Worm (Caenorhabditis elegans) whole organism, L3 larva: Measurements from ENCODE around the gene CC8.2.
A peak's percentile ranks its signal among the peaks of the same experiment; 100 is the strongest.

Experiments used
- R02D3.7 ChIP-seq: fragments of 150-350 bp; optimal IDR thresholded peaks from 2 replicates; lab custom pipeline; 2014; ENCODE audit warnings: missing biosample characterization, missing genetic modification characterization
- ZK546.5 ChIP-seq: sonication (generic microtip); optimal IDR thresholded peaks from 2 replicates; lab custom pipeline; 2017; ENCODE audit warnings: missing biosample characterization, missing genetic modification characterization
- aly-2 ChIP-seq: fragments of 150-350 bp; optimal IDR thresholded peaks from 2 replicates; lab custom pipeline; 2014; ENCODE audit warnings: missing biosample characterization, missing genetic modification characterization
- ama-1 ChIP-seq: fragments of 150-350 bp; optimal IDR thresholded peaks from 2 replicates; lab custom pipeline; 2018
- ceh-16 ChIP-seq: sonication (generic microtip); optimal IDR thresholded peaks from 2 replicates; lab custom pipeline; 2017; ENCODE audit warnings: missing biosample characterization, missing genetic modification characterization
- ceh-28 ChIP-seq: fragments of 150-350 bp; optimal IDR thresholded peaks from 2 replicates; lab custom pipeline; 2014; ENCODE audit warnings: missing biosample characterization, missing genetic modification reagents, missing genetic modification characterization
- ceh-82 ChIP-seq: fragments of 150-350 bp; optimal IDR thresholded peaks from 2 replicates; lab custom pipeline; 2014; ENCODE audit warnings: missing biosample characterization, missing genetic modification characterization
- ceh-9 ChIP-seq: sonication (generic microtip); optimal IDR thresholded peaks from 2 replicates; lab custom pipeline; 2018; ENCODE audit warnings: missing biosample characterization, missing genetic modification characterization
- daf-12 ChIP-seq: fragments of 150-350 bp; optimal IDR thresholded peaks from 2 replicates; lab custom pipeline; 2014; ENCODE audit warnings: missing biosample characterization, missing genetic modification reagents, missing genetic modification characterization
- egl-27 ChIP-seq: sonication (generic microtip); optimal IDR thresholded peaks from 4 replicates; lab custom pipeline; 2017; ENCODE audit warnings: missing biosample characterization, missing genetic modification reagents, missing genetic modification characterization
- egl-5 ChIP-seq: fragments of 150-350 bp; optimal IDR thresholded peaks from 2 replicates; lab custom pipeline; 2017; ENCODE audit warnings: missing biosample characterization, missing genetic modification reagents, missing genetic modification characterization, inconsistent platforms
- elt-1 ChIP-seq: fragments of 150-350 bp; optimal IDR thresholded peaks from 2 replicates; lab custom pipeline; 2014; ENCODE audit warnings: missing biosample characterization, missing genetic modification characterization
- elt-2 ChIP-seq: sonication (generic microtip); optimal IDR thresholded peaks from 2 replicates; lab custom pipeline; 2016; ENCODE audit warnings: missing genetic modification reagents, mild to moderate bottlenecking, missing genetic modification characterization, missing compliant biosample characterization
- elt-3 ChIP-seq, 3 experiments: fragments of 150-350 bp in 1 of 3; sonication (generic microtip) in 2 of 3; optimal IDR thresholded peaks; 2 replicates in 2 of 3; 4 replicates in 1 of 3; lab custom pipeline; 2014 to 2017; ENCODE audit warnings: missing biosample characterization in 3 of 3, missing genetic modification characterization in 3 of 3
- eor-1 ChIP-seq, 2 experiments: fragments of 150-350 bp; optimal IDR thresholded peaks; 2 replicates each; lab custom pipeline; 2014 to 2018; ENCODE audit warnings: missing biosample characterization in 2 of 2, missing genetic modification characterization in 2 of 2
- fkh-10 ChIP-seq: sonication (generic microtip); optimal IDR thresholded peaks from 2 replicates; lab custom pipeline; 2017; ENCODE audit warnings: missing biosample characterization, missing genetic modification reagents, missing genetic modification characterization
- fkh-2 ChIP-seq: fragments of 150-350 bp; optimal IDR thresholded peaks from 2 replicates; lab custom pipeline; 2014; ENCODE audit warnings: missing biosample characterization, missing genetic modification reagents, missing genetic modification characterization
- fos-1 ChIP-seq: fragments of 150-350 bp; optimal IDR thresholded peaks from 2 replicates; lab custom pipeline; 2014; ENCODE audit warnings: missing biosample characterization, missing genetic modification characterization
- hmg-11 ChIP-seq: sonication (generic microtip); optimal IDR thresholded peaks from 2 replicates; lab custom pipeline; 2016; ENCODE audit warnings: missing genetic modification characterization, missing compliant biosample characterization
- jun-1 ChIP-seq: fragments of 150-350 bp; optimal IDR thresholded peaks from 2 replicates; lab custom pipeline; 2014; ENCODE audit warnings: missing biosample characterization, missing genetic modification reagents, missing genetic modification characterization
- lin-15B ChIP-seq: fragments of 150-350 bp; optimal IDR thresholded peaks from 2 replicates; lab custom pipeline; 2014; ENCODE audit warnings: missing biosample characterization, missing genetic modification characterization
- lin-39 ChIP-seq: fragments of 150-350 bp; optimal IDR thresholded peaks from 2 replicates; lab custom pipeline; 2018; ENCODE audit warnings: missing biosample characterization, missing genetic modification reagents, missing genetic modification characterization
- lsy-12 ChIP-seq: sonication (generic microtip); optimal IDR thresholded peaks from 2 replicates; lab custom pipeline; 2016; ENCODE audit warnings: mild to moderate bottlenecking, missing genetic modification characterization, missing compliant biosample characterization
- mdl-1 ChIP-seq: fragments of 150-350 bp; optimal IDR thresholded peaks from 2 replicates; lab custom pipeline; 2014; ENCODE audit warnings: missing biosample characterization, missing genetic modification characterization
- mml-1 ChIP-seq: fragments of 150-350 bp; sonication (generic microtip); optimal IDR thresholded peaks from 3 replicates; lab custom pipeline; 2014; ENCODE audit warnings: missing biosample characterization, missing genetic modification characterization
- nfya-1 ChIP-seq: sonication (generic microtip); optimal IDR thresholded peaks from 2 replicates; lab custom pipeline; 2017; ENCODE audit warnings: missing genetic modification characterization, mild to moderate bottlenecking, missing compliant biosample characterization, antibody characterized with exemption, moderate library complexity; ENCODE audit not compliant: insufficient read depth
- nhr-11 ChIP-seq: fragments of 150-350 bp; optimal IDR thresholded peaks from 2 replicates; lab custom pipeline; 2014; ENCODE audit warnings: missing biosample characterization, missing genetic modification characterization
- nhr-12 ChIP-seq: fragments of 150-350 bp; optimal IDR thresholded peaks from 2 replicates; lab custom pipeline; 2014; ENCODE audit warnings: missing biosample characterization, missing genetic modification characterization
- nhr-23 ChIP-seq: fragments of 150-350 bp; optimal IDR thresholded peaks from 2 replicates; lab custom pipeline; 2014; ENCODE audit warnings: missing biosample characterization, missing genetic modification reagents, missing genetic modification characterization
- nhr-237 ChIP-seq: fragments of 150-350 bp; optimal IDR thresholded peaks from 2 replicates; lab custom pipeline; 2014; ENCODE audit warnings: missing biosample characterization, missing genetic modification characterization
- nhr-25 ChIP-seq: sonication (generic microtip); optimal IDR thresholded peaks from 2 replicates; lab custom pipeline; 2017; ENCODE audit warnings: missing biosample characterization, missing genetic modification characterization
- nhr-28 ChIP-seq: fragments of 150-350 bp; optimal IDR thresholded peaks from 2 replicates; lab custom pipeline; 2014; ENCODE audit warnings: missing biosample characterization, missing genetic modification characterization
- nhr-43 ChIP-seq: sonication (generic microtip); optimal IDR thresholded peaks from 2 replicates; lab custom pipeline; 2016; ENCODE audit warnings: mild to moderate bottlenecking, missing genetic modification characterization, missing compliant biosample characterization; ENCODE audit not compliant: poor library complexity, severe bottlenecking
- nhr-67 ChIP-seq: fragments of 150-350 bp; optimal IDR thresholded peaks from 2 replicates; lab custom pipeline; 2014; ENCODE audit warnings: missing biosample characterization, missing genetic modification characterization
- nhr-76 ChIP-seq: fragments of 150-350 bp; sonication (generic microtip); optimal IDR thresholded peaks from 5 replicates; lab custom pipeline; 2014; ENCODE audit warnings: missing biosample characterization, missing genetic modification characterization
- nhr-77 ChIP-seq: fragments of 150-350 bp; optimal IDR thresholded peaks from 2 replicates; lab custom pipeline; 2014; ENCODE audit warnings: missing biosample characterization, missing genetic modification characterization
- pha-4 ChIP-seq: fragments of 150-350 bp; optimal IDR thresholded peaks from 2 replicates; lab custom pipeline; 2014; ENCODE audit warnings: missing biosample characterization, missing genetic modification reagents, missing genetic modification characterization
- pqm-1 ChIP-seq: fragments of 150-350 bp; optimal IDR thresholded peaks from 2 replicates; lab custom pipeline; 2017; ENCODE audit warnings: missing biosample characterization, missing genetic modification characterization, inconsistent platforms
- sea-2 ChIP-seq: fragments of 150-350 bp; sonication (generic microtip); optimal IDR thresholded peaks from 4 replicates; lab custom pipeline; 2014; ENCODE audit warnings: missing biosample characterization, missing genetic modification reagents, missing genetic modification characterization
- skn-1 ChIP-seq: fragments of 150-350 bp; optimal IDR thresholded peaks from 2 replicates; lab custom pipeline; 2014; ENCODE audit warnings: missing biosample characterization, missing genetic modification characterization
- snpc-4 ChIP-seq: fragments of 150-350 bp; optimal IDR thresholded peaks from 2 replicates; lab custom pipeline; 2014; ENCODE audit warnings: missing biosample characterization, missing genetic modification characterization
- tbx-2 ChIP-seq: sonication (generic microtip); optimal IDR thresholded peaks from 2 replicates; lab custom pipeline; 2016; ENCODE audit warnings: mild to moderate bottlenecking, missing genetic modification characterization, missing compliant biosample characterization
- unc-39 ChIP-seq: sonication (generic microtip); optimal IDR thresholded peaks from 4 replicates; lab custom pipeline; 2017; ENCODE audit warnings: missing biosample characterization, missing genetic modification characterization
- unc-62 ChIP-seq: fragments of 150-350 bp; sonication (generic microtip); optimal IDR thresholded peaks from 4 replicates; lab custom pipeline; 2014; ENCODE audit warnings: missing biosample characterization, missing genetic modification reagents, missing genetic modification characterization
- zag-1 ChIP-seq: fragments of 150-350 bp; optimal IDR thresholded peaks from 2 replicates; lab custom pipeline; 2014; ENCODE audit warnings: missing biosample characterization, missing genetic modification characterization
- ztf-11 ChIP-seq: fragments of 150-350 bp; optimal IDR thresholded peaks from 2 replicates; lab custom pipeline; 2014; ENCODE audit warnings: missing biosample characterization, missing genetic modification characterization
- ztf-4 ChIP-seq: fragments of 150-350 bp; optimal IDR thresholded peaks from 2 replicates; lab custom pipeline; 2014; ENCODE audit warnings: missing biosample characterization, missing genetic modification characterization

Gene CC8.2

ce11 chrIV:3654214-3654613 is 5.7 kb upstream of the CC8.2 start (continued):
- TF ChIP-seq nhr-12 (no peak), unc-62 (GFP tag; lab: Kevin White, UChicago) (no peak), elt-1 (tag; lab: Kevin White, UChicago) (no peak), pqm-1 (tag; lab: Kevin White, UChicago) (peak; percentile 1), ceh-9 (no peak), nhr-43 (tag; lab: Kevin White, UChicago) (no peak), jun-1 (tag; lab: Kevin White, UChicago) (no peak), elt-3 (tag; optimal IDR thresholded peaks at IDR 0.05; lab: Kevin White, UChicago) (peak in 1 of 3 experiments; percentile 6), eor-1 (tag; optimal IDR thresholded peaks at IDR 0.05; lab: Kevin White, UChicago) (no peak)

ce11 chrIV:3653420-3653823 is 4.9 kb upstream of the CC8.2 start:
- TF ChIP-seq hmg-11, result no peak
- TF ChIP-seq nhr-43 (tag; lab: Kevin White, UChicago), result peak; percentile 96
- TF ChIP-seq nhr-12, result no peak
- no peak for TF ChIP-seq nhr-67
- TF ChIP-seq ceh-82, result no peak
- peak; percentile 65 for TF ChIP-seq ama-1 (lab: Kevin White, UChicago)
- peak; percentile 47 for TF ChIP-seq pha-4 (tag; lab: Kevin White, UChicago)
- TF ChIP-seq lsy-12 (tag; lab: Kevin White, UChicago), result peak; percentile 64
- TF ChIP-seq egl-5 (tag; lab: Kevin White, UChicago), result no peak
- no peak for TF ChIP-seq ztf-4
- no peak for TF ChIP-seq ceh-16 (tag; lab: Kevin White, UChicago)
- TF ChIP-seq unc-62 (GFP tag; lab: Kevin White, UChicago), result no peak
- TF ChIP-seq fos-1, result no peak
- no peak for TF ChIP-seq aly-2
- TF ChIP-seq elt-3 (tag; optimal IDR thresholded peaks at IDR 0.05; lab: Kevin White, UChicago), result peak in 2 of 3 experiments; percentile 22 to 64
- TF ChIP-seq mml-1 (tag; lab: Kevin White, UChicago), result peak; percentile 7
- no peak for TF ChIP-seq zag-1 (tag; lab: Kevin White, UChicago)
- TF ChIP-seq pqm-1 (tag; lab: Kevin White, UChicago), result peak; percentile 37
- TF ChIP-seq tbx-2 (tag; lab: Kevin White, UChicago), result peak; percentile 5
- TF ChIP-seq nhr-11 (tag; lab: Kevin White, UChicago), result no peak
- TF ChIP-seq nhr-23 (tag; lab: Kevin White, UChicago), result peak; percentile 82
- no peak for TF ChIP-seq ztf-11 (tag; lab: Kevin White, UChicago)
- TF ChIP-seq ZK546.5, result no peak
- TF ChIP-seq lin-39 (tag; lab: Kevin White, UChicago), result no peak
- no peak for TF ChIP-seq fkh-10
- TF ChIP-seq sea-2 (GFP tag; lab: Kevin White, UChicago), result no peak
- TF ChIP-seq nhr-237 (tag; lab: Kevin White, UChicago), result no peak
- no peak for TF ChIP-seq fkh-2 (tag; lab: Kevin White, UChicago)
- TF ChIP-seq nhr-25 (tag; lab: Kevin White, UChicago), result peak; percentile 68
- no peak for TF ChIP-seq elt-1 (tag; lab: Kevin White, UChicago)
- TF ChIP-seq lin-15B (tag; lab: Kevin White, UChicago), result no peak
- TF ChIP-seq nfya-1, result peak; percentile 57
- no peak for TF ChIP-seq egl-27 (tag; lab: Kevin White, UChicago)
- no peak for TF ChIP-seq eor-1 (tag; optimal IDR thresholded peaks at IDR 0.05; lab: Kevin White, UChicago)
- peak; percentile 54 for TF ChIP-seq mdl-1
- TF ChIP-seq jun-1 (tag; lab: Kevin White, UChicago), result peak; percentile 62
- no peak for TF ChIP-seq nhr-77 (tag; lab: Kevin White, UChicago)
- no peak for TF ChIP-seq ceh-9
- no peak for TF ChIP-seq daf-12 (tag; lab: Kevin White, UChicago)
- no peak for TF ChIP-seq nhr-76 (tag; lab: Kevin White, UChicago)
- TF ChIP-seq skn-1, result no peak
- peak; percentile 47 for TF ChIP-seq ceh-28 (tag; lab: Kevin White, UChicago)
- no peak for TF ChIP-seq nhr-28 (tag; lab: Kevin White, UChicago)
- TF ChIP-seq unc-39 (tag; lab: Kevin White, UChicago), result no peak
- TF ChIP-seq snpc-4 (tag; lab: Kevin White, UChicago), result no peak
- TF ChIP-seq elt-2 (tag; lab: Kevin White, UChicago), result peak; percentile 56
- TF ChIP-seq R02D3.7 (tag; lab: Kevin White, UChicago), result peak; percentile 27
